Fruit fly (Drosophila melanogaster): ENCODE data around the gene eIF2Bbeta.

Gene eIF2Bbeta

DNA sequence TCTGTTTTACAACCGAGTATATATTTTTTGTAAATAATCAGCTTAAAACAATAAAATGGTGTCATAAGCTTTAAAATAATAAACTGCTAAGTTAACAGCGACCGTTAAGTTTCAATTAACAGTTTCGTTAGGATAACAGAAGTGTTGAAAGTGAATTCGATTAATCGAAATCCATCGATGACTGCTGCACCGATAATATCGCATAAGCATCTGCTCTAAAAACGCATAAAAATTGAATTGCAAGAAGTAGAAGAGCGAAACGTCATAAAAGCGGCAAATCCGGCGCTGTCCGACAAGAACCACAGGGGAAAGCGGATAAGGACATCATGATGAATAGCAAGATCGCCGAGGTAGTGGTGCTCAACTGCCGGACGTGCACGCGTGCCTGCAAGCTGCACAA lies 23.1 kb downstream of the eIF2Bbeta start, which contains the start of gene dwg (continued):
- peak; percentile 81 for TF ChIP-seq sna (GFP tag; IDR thresholded peaks at IDR 0.05; ENCODE audit: partially characterized antibody)
- no peak for TF ChIP-seq CG9817 (tag; optimal IDR thresholded peaks at IDR 0.05)
- TF ChIP-seq CG6765 (GFP tag; optimal IDR thresholded peaks at IDR 0.05) = no peak
- no peak for TF ChIP-seq vvl (GFP tag; IDR thresholded peaks at IDR 0.05)
- TF ChIP-seq emc (GFP tag; optimal IDR thresholded peaks at IDR 0.05) = no peak
- TF ChIP-seq Drgx (GFP tag; IDR thresholded peaks at IDR 0.05) = no peak
- TF ChIP-seq YL-1 (GFP tag; optimal IDR thresholded peaks at IDR 0.05) = peak; percentile 30
- TF ChIP-seq CG15269 (tag; optimal IDR thresholded peaks at IDR 0.05) = no peak
- TF ChIP-seq CG14014 (GFP tag; IDR thresholded peaks at IDR 0.05) = no peak
- TF ChIP-seq Fer1 (GFP tag; optimal IDR thresholded peaks at IDR 0.05) = no peak
- no peak for TF ChIP-seq CG18599 (GFP tag; optimal IDR thresholded peaks at IDR 0.05)
- no peak for TF ChIP-seq scrt (GFP tag; optimal IDR thresholded peaks at IDR 0.05)
- TF ChIP-seq zfh2 (GFP tag; optimal IDR thresholded peaks at IDR 0.05) = no peak
- TF ChIP-seq unpg (GFP tag; optimal IDR thresholded peaks at IDR 0.05) = no peak
- TF ChIP-seq eyg (GFP tag; optimal IDR thresholded peaks at IDR 0.05) = no peak
- no peak for TF ChIP-seq ken (GFP tag; IDR thresholded peaks at IDR 0.05)
- no peak for TF ChIP-seq prd (optimal IDR thresholded peaks at IDR 0.05)
- TF ChIP-seq prd (GFP tag; IDR thresholded peaks at IDR 0.05) = no peak
- TF ChIP-seq az2 (GFP tag; optimal IDR thresholded peaks at IDR 0.05) = no peak
- TF ChIP-seq CG7357 (GFP tag; IDR thresholded peaks at IDR 0.05) = no peak
- no peak for TF ChIP-seq Hmr (GFP tag; optimal IDR thresholded peaks at IDR 0.05)
- no peak for TF ChIP-seq Gug (GFP tag; IDR thresholded peaks at IDR 0.05)
- no peak for TF ChIP-seq CG8089 (GFP tag; optimal IDR thresholded peaks at IDR 0.05)
- TF ChIP-seq Hr78 (GFP tag; optimal IDR thresholded peaks at IDR 0.05) = no peak
- TF ChIP-seq CG11398 (GFP tag; optimal IDR thresholded peaks at IDR 0.05) = no peak
- no peak for TF ChIP-seq tap (tag; optimal IDR thresholded peaks at IDR 0.05)
- TF ChIP-seq hth (optimal IDR thresholded peaks at IDR 0.05) = no peak
- peak; percentile 17; the same call in 1 of the 3 replicates for TF ChIP-seq row (GFP tag; IDR thresholded peaks at IDR 0.05)
- TF ChIP-seq CG4282 (GFP tag; optimal IDR thresholded peaks at IDR 0.05) = no peak
- no peak for TF ChIP-seq ems (GFP tag; optimal IDR thresholded peaks at IDR 0.05)
- TF ChIP-seq C15 (GFP tag; IDR thresholded peaks at IDR 0.05) = no peak
- no peak for TF ChIP-seq sima (GFP tag; optimal IDR thresholded peaks at IDR 0.05)
- peak; percentile 89 for TF ChIP-seq amos (GFP tag; IDR thresholded peaks at IDR 0.05; ENCODE audit: partially characterized antibody)
- TF ChIP-seq ash1 (GFP tag; optimal IDR thresholded peaks at IDR 0.05) = no peak
- TF ChIP-seq Oli (tag; optimal IDR thresholded peaks at IDR 0.05) = no peak
- no peak for TF ChIP-seq CG10565 (GFP tag; optimal IDR thresholded peaks at IDR 0.05)
- no peak for TF ChIP-seq CG6254 (GFP tag; optimal IDR thresholded peaks at IDR 0.05)
- TF ChIP-seq CG18764 (GFP tag; optimal IDR thresholded peaks at IDR 0.05) = no peak
- no peak for TF ChIP-seq Rfx (GFP tag; IDR thresholded peaks at IDR 0.05)
- TF ChIP-seq Camta (GFP tag; optimal IDR thresholded peaks at IDR 0.05) = no peak
- TF ChIP-seq CG15073 (GFP tag; optimal IDR thresholded peaks at IDR 0.05) = no peak
- no peak for TF ChIP-seq CG6272 (GFP tag; IDR thresholded peaks at IDR 0.05)
- TF ChIP-seq CG8359 (GFP tag; optimal IDR thresholded peaks at IDR 0.05; ENCODE audit: borderline replicate concordance) = no peak
- no peak for TF ChIP-seq klu (GFP tag; IDR thresholded peaks at IDR 0.05)
- TF ChIP-seq lov (optimal IDR thresholded peaks at IDR 0.05) = no peak
- TF ChIP-seq lov (GFP tag; IDR thresholded peaks at IDR 0.05) = no peak
- no peak for TF ChIP-seq CG12769 (tag; optimal IDR thresholded peaks at IDR 0.05)
- TF ChIP-seq fu2 (GFP tag; optimal IDR thresholded peaks at IDR 0.05) = no peak
- no peak for TF ChIP-seq CG9609 (GFP tag; optimal IDR thresholded peaks at IDR 0.05)
- TF ChIP-seq Usf (GFP tag; optimal IDR thresholded peaks at IDR 0.05) = no peak
- peak; percentile 38 for TF ChIP-seq Abd-B (GFP tag; optimal IDR thresholded peaks at IDR 0.05)
- no peak for TF ChIP-seq tgo (GFP tag; IDR thresholded peaks at IDR 0.05)
- TF ChIP-seq crol (GFP tag; IDR thresholded peaks at IDR 0.05) = no peak
